Worm (Caenorhabditis elegans) whole organism, midembryonic: ENCODE data around the gene R144.11.

ENCODE experiments used
- T22C8.4 ChIP-seq: fragments of 200-800 bp; sonication (Bioruptor generic); IDR thresholded peaks from 2 replicates; pipeline ENCODE4 v1.3.6; 2022; ENCODE audit warnings: missing genetic modification characterization, missing compliant biosample characterization
- cog-1 ChIP-seq: sonication (generic microtip); optimal IDR thresholded peaks from 2 replicates; lab custom pipeline; 2016; ENCODE audit warnings: missing genetic modification characterization, missing compliant biosample characterization
- flt-1 ChIP-seq: fragments of 200-800 bp; sonication (Bioruptor generic); IDR thresholded peaks from 2 replicates; pipeline ENCODE4 v1.3.6; 2022; ENCODE audit warnings: missing genetic modification characterization, missing compliant biosample characterization
- klf-2 ChIP-seq: fragments of 200-800 bp; sonication (Bioruptor generic); conservative IDR thresholded peaks from 2 replicates; pipeline ENCODE4 v1.3.6; 2022; ENCODE audit warnings: missing genetic modification reagents, missing genetic modification characterization, missing compliant biosample characterization
- med-1 ChIP-seq: sonication (generic microtip); optimal IDR thresholded peaks from 2 replicates; lab custom pipeline; 2017; ENCODE audit warnings: missing genetic modification characterization, mild to moderate bottlenecking, missing compliant biosample characterization, antibody characterized with exemption, missing genetic modification reagents; ENCODE audit not compliant: insufficient read depth
- ref-1 ChIP-seq: fragments of 200-800 bp; sonication (Bioruptor generic); conservative IDR thresholded peaks from 2 replicates; pipeline ENCODE4 v1.3.6; 2022; ENCODE audit warnings: missing genetic modification reagents, missing genetic modification characterization, missing compliant biosample characterization
- tab-1 ChIP-seq: fragments of 200-800 bp; sonication (Bioruptor generic); IDR thresholded peaks from 2 replicates; pipeline ENCODE4 v1.3.6; 2022; ENCODE audit warnings: missing genetic modification characterization, missing compliant biosample characterization
- ztf-23 ChIP-seq: fragments of 200-800 bp; sonication (Bioruptor generic); IDR thresholded peaks from 2 replicates; pipeline ENCODE4 v1.3.6; 2022; ENCODE audit warnings: missing genetic modification reagents, missing genetic modification characterization, missing compliant biosample characterization
- ztf-29 ChIP-seq: fragments of 200-800 bp; sonication (Bioruptor generic); IDR thresholded peaks from 2 replicates; pipeline ENCODE4 v1.3.6; 2022; ENCODE audit warnings: missing genetic modification reagents, missing genetic modification characterization, missing compliant biosample characterization

The R144.11 gene

ce11 chrIII:5020924-5021323 is 12.3 kb upstream of the R144.11 start, which contains the start of gene mdt-11:
TSS of gene mdt-11 (plus strand) at chrIII:5021224.
- TF ChIP-seq tab-1 (GFP tag; lab: Robert Waterston, UW) = no peak
- no peak for TF ChIP-seq ztf-23 (GFP tag; lab: Robert Waterston, UW)
- no peak for TF ChIP-seq cog-1 (tag; lab: Kevin White, UChicago)
- TF ChIP-seq ref-1 = no peak
- TF ChIP-seq T22C8.4 (GFP tag; lab: Robert Waterston, UW) = no peak
- TF ChIP-seq flt-1 = no peak
- no peak for TF ChIP-seq ztf-29 (GFP tag; lab: Robert Waterston, UW)
- no peak for TF ChIP-seq klf-2 (GFP tag; lab: Robert Waterston, UW)
- TF ChIP-seq med-1 (GFP tag; lab: Kevin White, UChicago) = no peak

- TF ChIP-seq T22C8.4 (GFP tag; lab: Robert Waterston, UW) (0 out of 2 replicates have a peak, but pooled peaks have one; percentile 8), ref-1 (no peak), ztf-23 (GFP tag; lab: Robert Waterston, UW) (peak; percentile 100), med-1 (GFP tag; lab: Kevin White, UChicago) (peak; percentile 15), ztf-29 (GFP tag; lab: Robert Waterston, UW) (peak; percentile 78), klf-2 (GFP tag; lab: Robert Waterston, UW) (peak; percentile 60; the same call in 1 of the 2 replicates), flt-1 (peak; percentile 85), tab-1 (GFP tag; lab: Robert Waterston, UW) (peak; percentile 40; the same call in 1 of the 2 replicates), cog-1 (tag; lab: Kevin White, UChicago) (peak; percentile 91)
Measured at ce11 chrIII:5018116-5018689, 9.6 kb upstream of the R144.11 start, which contains the start of gene wip-1. TSS of gene wip-1 (plus strand) at chrIII:5018639.

ce11 chrIII:5017550-5017949 is 8.9 kb upstream of the R144.11 start, which contains the start of gene larp-1:
TSS of gene larp-1 (minus strand) at chrIII:5017650.
- TF ChIP-seq cog-1 (tag; lab: Kevin White, UChicago) = no peak
- TF ChIP-seq ztf-29 (GFP tag; lab: Robert Waterston, UW) = no peak
- TF ChIP-seq klf-2 (GFP tag; lab: Robert Waterston, UW) = no peak
- no peak for TF ChIP-seq T22C8.4 (GFP tag; lab: Robert Waterston, UW)
- TF ChIP-seq tab-1 (GFP tag; lab: Robert Waterston, UW) = no peak
- no peak for TF ChIP-seq ztf-23 (GFP tag; lab: Robert Waterston, UW)
- no peak for TF ChIP-seq flt-1
- TF ChIP-seq ref-1 = no peak
- TF ChIP-seq med-1 (GFP tag; lab: Kevin White, UChicago) = no peak

- TF ChIP-seq cog-1 (tag; lab: Kevin White, UChicago) (peak; percentile 96), klf-2 (GFP tag; lab: Robert Waterston, UW) (no peak), ref-1 (no peak), ztf-29 (GFP tag; lab: Robert Waterston, UW) (0 out of 2 replicates have a peak, but pooled peaks have one; percentile 27), med-1 (GFP tag; lab: Kevin White, UChicago) (no peak), tab-1 (GFP tag; lab: Robert Waterston, UW) (0 out of 2 replicates have a peak, but pooled peaks have one; percentile 21), flt-1 (peak; percentile 82; the same call in 1 of the 2 replicates), T22C8.4 (GFP tag; lab: Robert Waterston, UW) (no peak), ztf-23 (GFP tag; lab: Robert Waterston, UW) (peak; percentile 94)
Measured at ce11 chrIII:5013915-5014346, 5.3 kb upstream of the R144.11 start.

ce11 chrIII:5012460-5012859 is 3.8 kb upstream of the R144.11 start:
- no peak for TF ChIP-seq med-1 (GFP tag; lab: Kevin White, UChicago)
- TF ChIP-seq ztf-23 (GFP tag; lab: Robert Waterston, UW) = no peak
- no peak for TF ChIP-seq ref-1
- TF ChIP-seq cog-1 (tag; lab: Kevin White, UChicago) = no peak
- TF ChIP-seq klf-2 (GFP tag; lab: Robert Waterston, UW) = no peak
- no peak for TF ChIP-seq ztf-29 (GFP tag; lab: Robert Waterston, UW)
- TF ChIP-seq flt-1 = no peak
- no peak for TF ChIP-seq T22C8.4 (GFP tag; lab: Robert Waterston, UW)
- TF ChIP-seq tab-1 (GFP tag; lab: Robert Waterston, UW) = no peak

- TF ChIP-seq ztf-29 (GFP tag; lab: Robert Waterston, UW) (no peak), ref-1 (no peak), flt-1 (no peak), cog-1 (tag; lab: Kevin White, UChicago) (no peak), med-1 (GFP tag; lab: Kevin White, UChicago) (no peak), ztf-23 (GFP tag; lab: Robert Waterston, UW) (no peak), T22C8.4 (GFP tag; lab: Robert Waterston, UW) (no peak), tab-1 (GFP tag; lab: Robert Waterston, UW) (no peak)
Measured at ce11 chrIII:5010723-5011122, 2.1 kb upstream of the R144.11 start.

- no peak for TF ChIP-seq ztf-23 (GFP tag; lab: Robert Waterston, UW)
- no peak for TF ChIP-seq cog-1 (tag; lab: Kevin White, UChicago)
- no peak for TF ChIP-seq tab-1 (GFP tag; lab: Robert Waterston, UW)
- TF ChIP-seq flt-1 = no peak
- TF ChIP-seq ref-1 = no peak
- no peak for TF ChIP-seq med-1 (GFP tag; lab: Kevin White, UChicago)
- no peak for TF ChIP-seq klf-2 (GFP tag; lab: Robert Waterston, UW)
- TF ChIP-seq T22C8.4 (GFP tag; lab: Robert Waterston, UW) = no peak
- no peak for TF ChIP-seq ztf-29 (GFP tag; lab: Robert Waterston, UW)
Measured at ce11 chrIII:5006881-5007280, 1.7 kb downstream of the R144.11 start, which contains the start of gene R144.12. TSS of gene R144.12 (minus strand) at chrIII:5006981.

- TF ChIP-seq T22C8.4 (GFP tag; lab: Robert Waterston, UW) (no peak), med-1 (GFP tag; lab: Kevin White, UChicago) (no peak), flt-1 (no peak), klf-2 (GFP tag; lab: Robert Waterston, UW) (no peak), ref-1 (no peak), ztf-23 (GFP tag; lab: Robert Waterston, UW) (no peak), tab-1 (GFP tag; lab: Robert Waterston, UW) (no peak), cog-1 (tag; lab: Kevin White, UChicago) (no peak)
Measured at ce11 chrIII:5004621-5005020, 4.0 kb downstream of the R144.11 start, which contains the start of gene R144.6. TSS of gene R144.6 (minus strand) at chrIII:5004721.
